Fruit fly (Drosophila melanogaster) whole organism, embryonic: ENCODE measurements around the gene dyl.

ENCODE experiments used
- Bgb ChIP-seq: fragments of 200-800 bp; sonication (Bioruptor generic); IDR thresholded peaks from 2 replicates; pipeline ENCODE4 v1.3.6; 2022; ENCODE audit warnings: missing biosample characterization, missing genetic modification characterization; ENCODE audit not compliant: partially characterized antibody
- CG1024 ChIP-seq: fragments of 200-800 bp; sonication (Bioruptor generic); IDR thresholded peaks from 2 replicates; pipeline ENCODE4 v1.3.6; 2022; ENCODE audit warnings: missing biosample characterization, missing genetic modification characterization
- CG11247 ChIP-seq: fragments of 200-800 bp; sonication (Bioruptor generic); IDR thresholded peaks from 2 replicates; pipeline ENCODE4 v1.3.6; 2022; ENCODE audit warnings: missing biosample characterization, missing genetic modification characterization
- CG12744 ChIP-seq: fragments of 200-800 bp; sonication (Bioruptor generic); optimal IDR thresholded peaks from 2 replicates; lab custom pipeline; 2016; ENCODE audit warnings: missing biosample characterization, missing genetic modification characterization
- CG13296 ChIP-seq: fragments of 200-800 bp; sonication (Bioruptor generic); optimal IDR thresholded peaks from 3 replicates; lab custom pipeline; 2018; ENCODE audit warnings: missing biosample characterization, mild to moderate bottlenecking, missing genetic modification characterization
- CG15601 ChIP-seq: fragments of 200-800 bp; sonication (Bioruptor generic); optimal IDR thresholded peaks from 3 replicates; lab custom pipeline; 2019; ENCODE audit warnings: missing biosample characterization, mild to moderate bottlenecking, missing genetic modification characterization, moderate library complexity
- CG1832 ChIP-seq: fragments of 200-800 bp; sonication (Bioruptor generic); optimal IDR thresholded peaks from 2 replicates; lab custom pipeline; 2017; ENCODE audit warnings: missing biosample characterization, mild to moderate bottlenecking, missing genetic modification characterization, inconsistent platforms
- CG2202 ChIP-seq: fragments of 200-800 bp; sonication (Bioruptor generic); optimal IDR thresholded peaks from 2 replicates; lab custom pipeline; 2018; ENCODE audit warnings: missing biosample characterization, mild to moderate bottlenecking, missing genetic modification characterization
- CG2712 ChIP-seq: fragments of 200-800 bp; optimal IDR thresholded peaks from 3 replicates; lab custom pipeline; 2019; ENCODE audit warnings: missing biosample characterization, mild to moderate bottlenecking, missing genetic modification characterization, moderate library complexity
- CG31388 ChIP-seq: fragments of 200-800 bp; sonication (Bioruptor generic); optimal IDR thresholded peaks from 2 replicates; lab custom pipeline; 2016; ENCODE audit warnings: missing biosample characterization, missing genetic modification characterization
- CG42726 ChIP-seq: fragments of 200-800 bp; sonication (Bioruptor generic); IDR thresholded peaks from 2 replicates; pipeline ENCODE4 v1.3.6; 2022; ENCODE audit warnings: missing biosample characterization, missing genetic modification characterization; ENCODE audit not compliant: partially characterized antibody
- CG43689 ChIP-seq: fragments of 200-800 bp; sonication (Bioruptor generic); IDR thresholded peaks from 2 replicates; pipeline ENCODE4 v1.3.6; 2022; ENCODE audit warnings: missing biosample characterization, missing genetic modification characterization
- CG7556 ChIP-seq: fragments of 200-800 bp; sonication (Bioruptor generic); optimal IDR thresholded peaks from 2 replicates; lab custom pipeline; 2017; ENCODE audit warnings: missing biosample characterization, mild to moderate bottlenecking, missing genetic modification characterization
- CG9797 ChIP-seq: fragments of 200-800 bp; sonication (Bioruptor generic); optimal IDR thresholded peaks from 3 replicates; lab custom pipeline; 2018; ENCODE audit warnings: missing biosample characterization, mild to moderate bottlenecking, missing genetic modification characterization
- D ChIP-seq, 2 experiments: fragments of 200-800 bp in 1 of 2; fragments of >200 bp in 1 of 2; sonication (Bioruptor generic) in 1 of 2; optimal IDR thresholded peaks; 2 replicates in 1 of 2; 3 replicates in 1 of 2; lab custom pipeline; 2017; ENCODE audit warnings: mild to moderate bottlenecking in 1 of 2, missing biosample characterization in 1 of 2, missing genetic modification characterization in 1 of 2, missing genetic modification reagents in 1 of 2
- Deaf1 ChIP-seq: fragments of 200-800 bp; optimal IDR thresholded peaks from 3 replicates; lab custom pipeline; 2019; ENCODE audit warnings: missing biosample characterization, mild to moderate bottlenecking, missing genetic modification characterization, moderate library complexity
- Elba2 ChIP-seq: fragments of 200-800 bp; sonication (Bioruptor generic); optimal IDR thresholded peaks from 3 replicates; lab custom pipeline; 2016; ENCODE audit warnings: missing biosample characterization, missing genetic modification characterization
- Hmr ChIP-seq: fragments of 200-800 bp; sonication (Bioruptor generic); optimal IDR thresholded peaks from 3 replicates; lab custom pipeline; 2017; ENCODE audit warnings: mild to moderate bottlenecking, missing biosample characterization, missing genetic modification reagents, missing genetic modification characterization
- Hr78 ChIP-seq, 2 experiments: fragments of 200-800 bp in 1 of 2; fragments of >200 bp in 1 of 2; sonication (Bioruptor generic) in 1 of 2; optimal IDR thresholded peaks; 2 replicates each; lab custom pipeline; 2017 to 2019; ENCODE audit warnings: missing biosample characterization in 2 of 2, missing genetic modification characterization in 2 of 2, mild to moderate bottlenecking in 1 of 2, moderate library complexity in 1 of 2
- Lpt ChIP-seq: fragments of >200 bp; optimal IDR thresholded peaks from 2 replicates; lab custom pipeline; 2018; ENCODE audit warnings: missing biosample characterization, missing genetic modification characterization
- Oli ChIP-seq: fragments of 200-800 bp; sonication (Bioruptor generic); optimal IDR thresholded peaks from 2 replicates; lab custom pipeline; 2018; ENCODE audit warnings: missing biosample characterization, mild to moderate bottlenecking, missing genetic modification characterization, moderate library complexity
- Optix ChIP-seq: fragments of 200-800 bp; sonication (Bioruptor generic); IDR thresholded peaks from 3 replicates; pipeline ENCODE4 v1.3.6; 2022; ENCODE audit warnings: missing biosample characterization, missing genetic modification characterization
- Ravus ChIP-seq: fragments of 200-800 bp; sonication (Bioruptor generic); IDR thresholded peaks from 2 replicates; pipeline ENCODE4 v1.3.6; 2022; ENCODE audit warnings: missing biosample characterization, missing genetic modification characterization
- Rx ChIP-seq: fragments of 200-800 bp; sonication (Bioruptor generic); IDR thresholded peaks from 2 replicates; pipeline ENCODE4 v1.3.6; 2022; ENCODE audit warnings: missing biosample characterization, missing genetic modification characterization
- Sry-β ChIP-seq: fragments of 200-800 bp; sonication (Bioruptor generic); optimal IDR thresholded peaks from 2 replicates; lab custom pipeline; 2018; ENCODE audit warnings: missing biosample characterization, mild to moderate bottlenecking, missing genetic modification characterization, moderate library complexity
- Ssrp ChIP-seq: fragments of 200-800 bp; sonication (Bioruptor generic); optimal IDR thresholded peaks from 2 replicates; lab custom pipeline; 2018; ENCODE audit warnings: missing biosample characterization, mild to moderate bottlenecking, missing genetic modification characterization, moderate library complexity
- YL-1 ChIP-seq: fragments of 200-800 bp; sonication (Bioruptor generic); optimal IDR thresholded peaks from 3 replicates; lab custom pipeline; 2017; ENCODE audit warnings: missing biosample characterization, mild to moderate bottlenecking, missing genetic modification characterization
- btn ChIP-seq: fragments of 200-800 bp; sonication (Bioruptor generic); optimal IDR thresholded peaks from 2 replicates; lab custom pipeline; 2016; ENCODE audit warnings: missing biosample characterization, missing genetic modification characterization
- cato ChIP-seq: fragments of 200-800 bp; sonication (Bioruptor generic); optimal IDR thresholded peaks from 2 replicates; lab custom pipeline; 2016; ENCODE audit warnings: missing biosample characterization, missing genetic modification characterization, borderline replicate concordance
- crol ChIP-seq: fragments of 200-800 bp; sonication (Bioruptor generic); IDR thresholded peaks from 2 replicates; pipeline ENCODE4 v1.3.6; 2022; ENCODE audit warnings: missing biosample characterization, missing genetic modification characterization
- dysf ChIP-seq: fragments of 200-800 bp; sonication (Bioruptor generic); IDR thresholded peaks from 3 replicates; pipeline ENCODE4 v1.3.6; 2022; ENCODE audit warnings: missing biosample characterization, missing genetic modification characterization
- ems ChIP-seq: fragments of 200-800 bp; sonication (Bioruptor generic); optimal IDR thresholded peaks from 3 replicates; lab custom pipeline; 2016; ENCODE audit warnings: missing biosample characterization, missing genetic modification characterization
- eve ChIP-seq, 2 experiments: fragments of >200 bp; optimal IDR thresholded peaks; 2 replicates each; lab custom pipeline; 2017; ENCODE audit warnings: missing biosample characterization in 2 of 2, missing genetic modification characterization in 2 of 2
- fu2 ChIP-seq: fragments of 200-800 bp; sonication (Bioruptor generic); optimal IDR thresholded peaks from 2 replicates; lab custom pipeline; 2016; ENCODE audit warnings: missing biosample characterization, missing genetic modification characterization
- gcm ChIP-seq: fragments of 200-800 bp; sonication (Bioruptor generic); optimal IDR thresholded peaks from 2 replicates; lab custom pipeline; 2019; ENCODE audit warnings: missing biosample characterization, mild to moderate bottlenecking, missing genetic modification characterization, moderate library complexity
- hth ChIP-seq: fragments of >200 bp; optimal IDR thresholded peaks from 2 replicates; lab custom pipeline; 2017; ENCODE audit warnings: inconsistent platforms
- insv ChIP-seq, 2 experiments: fragments of 200-800 bp; sonication (Bioruptor generic); optimal IDR thresholded peaks; 3 replicates each; lab custom pipeline; 2016 to 2018; ENCODE audit warnings: missing biosample characterization in 2 of 2, missing genetic modification characterization in 2 of 2
- jigr1 ChIP-seq: fragments of 200-800 bp; sonication (Bioruptor generic); IDR thresholded peaks from 3 replicates; pipeline ENCODE4 v1.3.6; 2022; ENCODE audit warnings: missing biosample characterization, missing genetic modification characterization
- mam ChIP-seq: fragments of 200-800 bp; sonication (Bioruptor generic); optimal IDR thresholded peaks from 3 replicates; lab custom pipeline; 2016; ENCODE audit warnings: missing biosample characterization, missing genetic modification characterization
- peb ChIP-seq: fragments of 200-800 bp; sonication (Bioruptor generic); IDR thresholded peaks from 2 replicates; pipeline ENCODE4 v1.3.6; 2022; ENCODE audit warnings: missing biosample characterization, missing genetic modification characterization
- pros ChIP-seq: fragments of 200-800 bp; sonication (Bioruptor generic); optimal IDR thresholded peaks from 3 replicates; lab custom pipeline; 2019; ENCODE audit warnings: missing biosample characterization, mild to moderate bottlenecking, missing genetic modification characterization, moderate library complexity
- ranshi ChIP-seq: fragments of 200-800 bp; sonication (Bioruptor generic); IDR thresholded peaks from 2 replicates; pipeline ENCODE4 v1.3.6; 2022; ENCODE audit warnings: missing biosample characterization, missing genetic modification characterization
- repo ChIP-seq: fragments of 200-800 bp; sonication (Bioruptor generic); optimal IDR thresholded peaks from 2 replicates; lab custom pipeline; 2016; ENCODE audit warnings: missing biosample characterization, missing genetic modification characterization
- sens ChIP-seq: fragments of 200-800 bp; sonication (Bioruptor generic); peaks from one replicate; lab custom pipeline; 2016; ENCODE audit warnings: missing biosample characterization, missing genetic modification characterization
- twi ChIP-seq: fragments of 200-800 bp; optimal IDR thresholded peaks from 2 replicates; lab custom pipeline; 2019; ENCODE audit warnings: missing biosample characterization, mild to moderate bottlenecking, missing genetic modification characterization, moderate library complexity
- tx ChIP-seq: fragments of 200-800 bp; sonication (Bioruptor generic); optimal IDR thresholded peaks from 2 replicates; lab custom pipeline; 2016; ENCODE audit warnings: missing biosample characterization, missing genetic modification characterization
- usp ChIP-seq: fragments of >200 bp; optimal IDR thresholded peaks from 2 replicates; lab custom pipeline; 2017; ENCODE audit warnings: missing biosample characterization, missing genetic modification characterization
- vfl ChIP-seq: fragments of 200-800 bp; sonication (Bioruptor generic); optimal IDR thresholded peaks from 2 replicates; lab custom pipeline; 2016; ENCODE audit warnings: missing biosample characterization, missing genetic modification characterization
- wor ChIP-seq: fragments of 200-800 bp; sonication (Bioruptor generic); IDR thresholded peaks from 2 replicates; pipeline ENCODE4 v1.3.6; 2022; ENCODE audit warnings: missing biosample characterization, missing genetic modification characterization
- zfh1 ChIP-seq: fragments of 200-800 bp; sonication (Bioruptor generic); IDR thresholded peaks from 3 replicates; pipeline ENCODE4 v1.3.6; 2022; ENCODE audit warnings: missing biosample characterization, missing genetic modification characterization

Gene dyl

DNA sequence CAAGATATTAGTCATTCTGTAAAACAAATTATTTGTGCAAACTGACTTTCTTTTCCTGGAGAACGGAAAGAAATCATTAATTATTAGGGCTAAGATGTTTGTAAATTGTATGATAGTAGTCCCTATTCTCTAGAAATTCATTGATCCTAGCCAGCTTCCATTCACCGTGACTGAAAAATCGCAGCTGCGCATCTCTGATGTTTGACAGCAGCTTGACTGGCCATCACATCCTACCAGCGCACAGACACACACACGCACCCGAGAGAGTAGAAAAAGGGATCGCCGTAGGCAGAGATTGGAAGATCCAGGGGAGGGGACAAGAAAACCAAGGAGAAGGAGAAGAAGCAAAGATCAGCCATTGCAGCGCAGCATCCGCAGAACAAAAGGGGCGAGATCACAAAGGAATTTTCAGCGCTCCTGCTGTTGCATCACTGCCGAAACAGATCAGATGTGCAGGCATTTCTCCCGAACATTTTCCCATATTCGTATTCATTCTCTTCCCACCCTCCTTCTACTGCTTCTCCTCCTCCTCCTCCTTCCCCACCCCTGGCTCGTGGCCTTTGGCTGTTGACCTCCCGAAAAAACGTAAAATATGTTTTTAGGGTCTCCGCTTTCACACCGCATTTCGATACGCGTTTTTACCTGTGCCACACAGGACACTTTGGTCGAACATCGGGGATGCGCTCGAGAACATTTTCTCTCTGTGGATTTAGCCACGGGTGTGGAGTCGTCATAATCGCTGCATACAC, 54.5 kb downstream of the dyl start (continued):
- TF ChIP-seq peb (no peak), zfh1 (GFP tag; lab: Robert Waterston, UW) (0 out of 3 replicates have a peak, but pooled peaks have one; percentile 13), Hr78 (GFP tag; optimal IDR thresholded peaks at IDR 0.05; lab: Kevin White, UChicago) (peak in 1 of 2 experiments; percentile 65), ems (no peak), hth (lab: Kevin White, UChicago) (no peak), Optix (no peak), Sry-β (GFP tag; lab: Kevin White, UChicago) (peak; percentile 82), CG13296 (GFP tag; lab: Kevin White, UChicago) (no peak), pros (GFP tag; lab: Kevin White, UChicago) (peak; percentile 95), twi (tag; lab: Kevin White, UChicago) (peak; percentile 23), jigr1 (GFP tag; lab: Robert Waterston, UW) (no peak), eve (GFP tag; optimal IDR thresholded peaks at IDR 0.05; lab: Kevin White, UChicago) (no peak), CG2202 (no peak), Oli (tag; lab: Kevin White, UChicago) (no peak), CG1832 (GFP tag; lab: Kevin White, UChicago) (no peak), ranshi (GFP tag; lab: Robert Waterston, UW) (no peak), CG7556 (GFP tag; lab: Kevin White, UChicago) (no peak), mam (GFP tag; lab: Kevin White, UChicago) (no peak), CG9797 (GFP tag; lab: Kevin White, UChicago) (no peak), gcm (GFP tag; lab: Kevin White, UChicago) (no peak), CG43689 (GFP tag; lab: Robert Waterston, UW) (no peak), fu2 (no peak), vfl (no peak), Lpt (peak; percentile 81), Ssrp (tag; lab: Kevin White, UChicago) (no peak), CG15601 (tag; lab: Kevin White, UChicago) (no peak), CG11247 (no peak), insv (GFP tag; optimal IDR thresholded peaks at IDR 0.05; lab: Kevin White, UChicago) (peak in 1 of 2 experiments; percentile 15), Rx (no peak), dysf (GFP tag; lab: Robert Waterston, UW) (no peak), CG12744 (no peak), usp (GFP tag; lab: Kevin White, UChicago) (no peak), wor (no peak), sens (GFP tag; lab: Kevin White, UChicago) (peak; percentile 47), Ravus (GFP tag; lab: Robert Waterston, UW) (no peak), D (optimal IDR thresholded peaks at IDR 0.05; lab: Kevin White, UChicago) (peak; percentile 98), D (GFP tag; optimal IDR thresholded peaks at IDR 0.05; lab: Kevin White, UChicago) (no peak), CG1024 (no peak), Bgb (no peak), tx (no peak), Hmr (no peak), CG42726 (GFP tag; lab: Robert Waterston, UW) (no peak), CG2712 (tag; lab: Kevin White, UChicago) (no peak), repo (GFP tag; lab: Kevin White, UChicago) (no peak), btn (GFP tag; lab: Kevin White, UChicago) (no peak), crol (GFP tag; lab: Robert Waterston, UW) (peak; percentile 77), CG31388 (GFP tag; lab: Kevin White, UChicago) (no peak), cato (GFP tag; lab: Kevin White, UChicago) (no peak), Elba2 (GFP tag; lab: Kevin White, UChicago) (no peak), YL-1 (GFP tag; lab: Kevin White, UChicago) (no peak), Deaf1 (tag; lab: Kevin White, UChicago) (no peak)
